Worm (Caenorhabditis elegans) whole organism, mixed stage, embryonic: Measurements from ENCODE around the gene K07B1.7.

Experiments used
- ces-1 ChIP-seq: fragments of 150-350 bp; optimal IDR thresholded peaks from 2 replicates; lab custom pipeline; 2014; ENCODE audit warnings: missing biosample characterization, missing genetic modification reagents, missing genetic modification characterization
- elt-3 ChIP-seq: fragments of 150-350 bp; optimal IDR thresholded peaks from 2 replicates; lab custom pipeline; 2014; ENCODE audit warnings: missing biosample characterization, missing genetic modification characterization
- lsy-2 ChIP-seq: fragments of 150-350 bp; optimal IDR thresholded peaks from 2 replicates; lab custom pipeline; 2014; ENCODE audit warnings: missing biosample characterization, missing genetic modification characterization
- nhr-12 ChIP-seq: fragments of 150-350 bp; optimal IDR thresholded peaks from 2 replicates; lab custom pipeline; 2014; ENCODE audit warnings: missing biosample characterization, missing genetic modification characterization
- nhr-237 ChIP-seq: fragments of 150-350 bp; optimal IDR thresholded peaks from 2 replicates; lab custom pipeline; 2014; ENCODE audit warnings: missing biosample characterization, missing genetic modification characterization
- nhr-28 ChIP-seq: fragments of 150-350 bp; optimal IDR thresholded peaks from 2 replicates; lab custom pipeline; 2014; ENCODE audit warnings: missing biosample characterization, missing genetic modification characterization
- ztf-11 ChIP-seq: fragments of 150-350 bp; optimal IDR thresholded peaks from 2 replicates; lab custom pipeline; 2014; ENCODE audit warnings: missing biosample characterization, missing genetic modification characterization

- TF ChIP-seq ztf-11 (no peak), nhr-28 (tag; lab: Kevin White, UChicago) (no peak), lsy-2 (tag; lab: Kevin White, UChicago) (no peak), ces-1 (GFP tag; lab: Kevin White, UChicago) (no peak), nhr-237 (no peak), nhr-12 (tag; lab: Kevin White, UChicago) (no peak), elt-3 (no peak)
Measured at ce11 chrV:9342965-9343628, 3.7 kb downstream of the K07B1.7 start.
